Fruit fly (Drosophila melanogaster) whole organism, adult: ENCODE measurements around the gene Exo84.

Source experiments
- CG11617 ChIP-seq: fragments of 200-800 bp; sonication (Bioruptor generic); optimal IDR thresholded peaks from 2 replicates; lab custom pipeline; 2017; ENCODE audit warnings: mild to moderate bottlenecking, missing biosample characterization, missing genetic modification reagents, missing genetic modification characterization
- CG12768 ChIP-seq: fragments of 200-800 bp; sonication (Bioruptor generic); optimal IDR thresholded peaks from 2 replicates; lab custom pipeline; 2017; ENCODE audit warnings: missing biosample characterization, missing genetic modification characterization, mild to moderate bottlenecking, moderate library complexity, missing genetic modification reagents
- CG14711 ChIP-seq: fragments of 200-800 bp; sonication (Bioruptor generic); optimal IDR thresholded peaks from 2 replicates; lab custom pipeline; 2018; ENCODE audit warnings: missing biosample characterization, mild to moderate bottlenecking, missing genetic modification characterization, moderate library complexity
- CG1620 ChIP-seq: fragments of 200-800 bp; sonication (Bioruptor generic); optimal IDR thresholded peaks from 2 replicates; lab custom pipeline; 2016; ENCODE audit warnings: missing biosample characterization, missing genetic modification characterization
- CG33017 ChIP-seq: fragments of 200-800 bp; sonication (Bioruptor generic); optimal IDR thresholded peaks from 2 replicates; lab custom pipeline; 2018; ENCODE audit warnings: missing biosample characterization, mild to moderate bottlenecking, missing genetic modification characterization, moderate library complexity
- CG5204 ChIP-seq: fragments of 200-800 bp; sonication (Bioruptor generic); optimal IDR thresholded peaks from 2 replicates; lab custom pipeline; 2016; ENCODE audit warnings: missing biosample characterization, missing genetic modification characterization
- CG7045 ChIP-seq: fragments of 200-800 bp; sonication (Bioruptor generic); optimal IDR thresholded peaks from 2 replicates; lab custom pipeline; 2017; ENCODE audit warnings: missing biosample characterization, mild to moderate bottlenecking, missing genetic modification characterization
- CG7101 ChIP-seq: fragments of 200-800 bp; sonication (Bioruptor generic); optimal IDR thresholded peaks from 2 replicates; lab custom pipeline; 2018; ENCODE audit warnings: missing biosample characterization, mild to moderate bottlenecking, missing genetic modification characterization, moderate library complexity
- Clk ChIP-seq: fragments of 200-800 bp; sonication (Bioruptor generic); optimal IDR thresholded peaks from 2 replicates; lab custom pipeline; 2017; ENCODE audit warnings: missing biosample characterization, missing genetic modification characterization
- Crg-1 ChIP-seq: fragments of 200-800 bp; sonication (Bioruptor generic); optimal IDR thresholded peaks from 2 replicates; lab custom pipeline; 2016; ENCODE audit warnings: missing biosample characterization, missing genetic modification characterization
- Hr96 ChIP-seq: fragments of 200-800 bp; sonication (Bioruptor generic); optimal IDR thresholded peaks from 2 replicates; lab custom pipeline; 2016; ENCODE audit warnings: missing biosample characterization, missing genetic modification characterization
- Mnt ChIP-seq: fragments of 200-800 bp; sonication (Bioruptor generic); optimal IDR thresholded peaks from 2 replicates; lab custom pipeline; 2016; ENCODE audit warnings: missing biosample characterization, mild to moderate bottlenecking, missing genetic modification characterization
- bab1 ChIP-seq: fragments of 200-800 bp; sonication (Bioruptor generic); optimal IDR thresholded peaks from 3 replicates; lab custom pipeline; 2019; ENCODE audit warnings: missing biosample characterization, mild to moderate bottlenecking, missing genetic modification characterization, moderate library complexity
- cic ChIP-seq: fragments of 200-800 bp; sonication (Bioruptor generic); optimal IDR thresholded peaks from 2 replicates; lab custom pipeline; 2017; ENCODE audit warnings: missing biosample characterization, mild to moderate bottlenecking, missing genetic modification characterization, moderate library complexity
- cnc ChIP-seq, 2 experiments: fragments of >200 bp; optimal IDR thresholded peaks; 2 replicates each; lab custom pipeline; 2017
- kay ChIP-seq: fragments of 200-800 bp; sonication (Bioruptor generic); peaks from one replicate; lab custom pipeline; 2016; ENCODE audit warnings: missing biosample characterization, missing genetic modification characterization, borderline replicate concordance
- ovo ChIP-seq: fragments of 200-800 bp; sonication (Bioruptor generic); optimal IDR thresholded peaks from 2 replicates; lab custom pipeline; 2016; ENCODE audit warnings: missing biosample characterization, missing genetic modification characterization
- pad ChIP-seq: fragments of 200-800 bp; sonication (Bioruptor generic); optimal IDR thresholded peaks from 3 replicates; lab custom pipeline; 2017; ENCODE audit warnings: missing biosample characterization, missing genetic modification characterization, mild to moderate bottlenecking, moderate library complexity, missing genetic modification reagents
- tj ChIP-seq: fragments of 200-800 bp; sonication (Bioruptor generic); optimal IDR thresholded peaks from 3 replicates; lab custom pipeline; 2017; ENCODE audit warnings: missing biosample characterization, mild to moderate bottlenecking, missing genetic modification characterization, moderate library complexity
- toe ChIP-seq: fragments of 200-800 bp; sonication (Bioruptor generic); optimal IDR thresholded peaks from 2 replicates; lab custom pipeline; 2016; ENCODE audit warnings: missing biosample characterization, missing genetic modification characterization

The Exo84 gene

DNA sequence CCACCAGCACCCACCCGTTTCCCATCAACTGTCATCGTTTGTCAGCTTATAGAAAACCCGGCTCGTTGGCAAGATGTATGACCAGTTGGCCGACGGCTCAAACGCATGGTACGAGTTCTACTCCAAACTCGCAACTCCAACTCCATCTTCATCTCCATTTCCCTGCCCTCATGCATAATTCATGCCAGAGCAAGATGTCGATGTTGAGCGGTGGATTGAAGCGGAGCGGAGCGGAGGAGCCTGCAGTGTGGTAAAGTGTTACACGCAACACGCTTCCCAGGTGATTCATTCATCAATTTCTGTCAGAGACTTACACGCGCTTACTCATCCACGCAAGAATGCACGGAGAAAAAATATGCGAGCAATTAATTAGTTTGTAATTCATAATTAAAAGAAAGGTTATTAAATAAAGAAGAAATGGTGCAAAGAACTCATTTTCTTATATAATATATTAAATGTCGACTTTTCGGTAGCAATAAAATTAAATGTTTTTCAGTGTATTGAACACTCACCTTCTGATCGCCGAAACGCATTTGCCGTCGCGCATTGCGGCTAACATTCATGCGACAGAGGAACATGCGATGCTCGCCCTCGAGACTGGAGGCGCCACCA, 29.4 kb upstream of the Exo84 start:
- TF ChIP-seq tj (GFP tag; lab: Kevin White, UChicago) = no peak
- TF ChIP-seq Hr96 (GFP tag; lab: Kevin White, UChicago) = no peak
- TF ChIP-seq CG7101 = no peak
- TF ChIP-seq pad = no peak
- no peak for TF ChIP-seq CG7045 (GFP tag; lab: Kevin White, UChicago)
- no peak for TF ChIP-seq ovo (GFP tag; lab: Kevin White, UChicago)
- TF ChIP-seq CG1620 (GFP tag; lab: Kevin White, UChicago) = no peak
- TF ChIP-seq cic (GFP tag; lab: Kevin White, UChicago) = no peak
- no peak for TF ChIP-seq CG12768 (GFP tag; lab: Kevin White, UChicago)
- TF ChIP-seq Mnt (GFP tag; lab: Kevin White, UChicago) = no peak
- TF ChIP-seq kay (GFP tag; lab: Kevin White, UChicago) = no peak
- TF ChIP-seq cnc (optimal IDR thresholded peaks at IDR 0.05; lab: Kevin White, UChicago) = no peak
- TF ChIP-seq CG14711 (tag; lab: Kevin White, UChicago) = no peak
- TF ChIP-seq Clk = no peak
- no peak for TF ChIP-seq CG11617 (GFP tag; lab: Kevin White, UChicago)
- no peak for TF ChIP-seq bab1
- no peak for TF ChIP-seq toe (GFP tag; lab: Kevin White, UChicago)

DNA sequence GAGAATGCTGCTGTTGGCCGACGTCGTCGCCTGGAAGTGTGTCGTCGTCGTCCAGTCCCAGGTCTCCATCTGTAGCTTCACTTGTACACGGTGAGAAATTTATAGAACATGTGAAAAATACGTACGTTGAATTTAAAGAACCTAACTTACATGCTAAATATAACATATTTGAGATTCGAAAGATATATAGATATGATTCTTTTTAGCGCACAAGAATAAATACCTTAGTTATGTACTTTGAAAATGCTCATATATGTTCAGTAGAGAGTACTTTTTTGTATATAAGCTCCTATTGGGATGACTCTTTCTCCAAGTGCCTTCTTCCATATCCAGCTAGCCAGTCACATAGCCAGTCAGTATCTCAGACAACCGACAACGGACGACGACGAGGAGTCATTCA, 23.2 kb upstream of the Exo84 start:
- TF ChIP-seq CG5204 (no peak), tj (GFP tag; lab: Kevin White, UChicago) (no peak), pad (no peak), CG7045 (GFP tag; lab: Kevin White, UChicago) (no peak), CG1620 (GFP tag; lab: Kevin White, UChicago) (no peak), kay (GFP tag; lab: Kevin White, UChicago) (no peak), bab1 (no peak), ovo (GFP tag; lab: Kevin White, UChicago) (no peak), toe (GFP tag; lab: Kevin White, UChicago) (no peak), CG12768 (GFP tag; lab: Kevin White, UChicago) (no peak)

DNA sequence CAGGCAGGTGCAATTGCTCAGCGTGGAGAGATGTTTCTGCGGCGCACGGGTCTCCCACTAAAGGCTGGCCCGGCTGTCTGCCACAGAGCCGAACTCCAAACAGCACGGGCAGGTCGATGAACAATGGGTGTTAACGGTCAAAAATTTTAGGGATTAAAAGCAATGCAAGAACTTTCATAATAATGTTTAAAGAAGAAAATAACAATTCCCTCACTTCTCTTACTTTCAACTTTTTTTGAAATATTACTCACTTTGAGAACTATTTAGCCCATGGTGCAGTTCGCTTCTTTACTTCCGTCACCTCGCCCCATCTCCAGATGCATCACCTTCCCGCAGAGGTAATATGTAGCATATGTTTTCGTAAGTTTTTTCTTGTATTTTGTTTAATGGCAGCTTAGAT, 20.4 kb upstream of the Exo84 start:
- TF ChIP-seq Mnt (GFP tag; lab: Kevin White, UChicago) (no peak), bab1 (no peak), Hr96 (GFP tag; lab: Kevin White, UChicago) (no peak), CG5204 (no peak)

DNA sequence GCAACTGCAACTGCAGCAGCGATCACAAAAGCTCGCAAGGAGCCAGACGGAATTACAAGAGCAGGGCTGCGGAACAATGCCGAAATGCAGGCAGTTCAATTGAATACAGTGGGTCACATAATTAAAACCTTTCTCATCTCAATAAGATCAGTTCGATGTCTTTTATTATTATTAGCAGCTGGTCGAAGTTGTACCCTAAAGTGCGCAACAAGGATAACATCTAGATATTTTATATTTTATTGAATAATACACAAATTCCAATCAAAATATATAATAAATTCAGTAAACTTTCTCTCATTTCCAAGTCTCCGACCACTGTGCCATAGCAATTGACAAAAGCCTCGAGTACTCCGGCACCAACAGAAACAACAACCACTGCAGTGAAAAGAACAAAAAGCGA, 16.1 kb upstream of the Exo84 start:
- no peak for TF ChIP-seq Mnt (GFP tag; lab: Kevin White, UChicago)
- TF ChIP-seq bab1 = no peak
- TF ChIP-seq CG7045 (GFP tag; lab: Kevin White, UChicago) = no peak
- no peak for TF ChIP-seq cic (GFP tag; lab: Kevin White, UChicago)
- no peak for TF ChIP-seq tj (GFP tag; lab: Kevin White, UChicago)
- TF ChIP-seq CG1620 (GFP tag; lab: Kevin White, UChicago) = no peak
- TF ChIP-seq CG12768 (GFP tag; lab: Kevin White, UChicago) = no peak
- no peak for TF ChIP-seq Crg-1 (GFP tag; lab: Kevin White, UChicago)
- no peak for TF ChIP-seq ovo (GFP tag; lab: Kevin White, UChicago)
- no peak for TF ChIP-seq kay (GFP tag; lab: Kevin White, UChicago)

DNA sequence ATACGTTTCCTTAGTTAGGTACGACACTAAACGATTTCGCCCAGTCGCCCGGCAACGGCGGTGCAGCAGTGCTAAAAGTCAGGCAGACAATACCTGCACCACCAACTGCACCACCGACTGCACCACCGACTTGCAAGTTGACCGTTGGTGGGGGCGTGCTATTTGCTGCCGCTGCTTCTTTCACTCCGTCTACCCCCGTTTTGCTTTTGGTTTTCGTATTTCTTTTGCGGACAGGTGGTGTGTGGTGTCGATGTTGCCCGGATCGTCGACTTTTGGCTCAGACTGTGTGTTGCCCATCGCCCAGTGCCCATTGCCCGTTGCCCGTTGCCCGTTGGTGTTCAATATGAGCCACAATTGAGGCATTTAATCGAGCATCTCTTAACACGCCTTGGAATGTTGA, 12.7 kb upstream of the Exo84 start:
- no peak for TF ChIP-seq CG11617 (GFP tag; lab: Kevin White, UChicago)
- no peak for TF ChIP-seq pad

DNA sequence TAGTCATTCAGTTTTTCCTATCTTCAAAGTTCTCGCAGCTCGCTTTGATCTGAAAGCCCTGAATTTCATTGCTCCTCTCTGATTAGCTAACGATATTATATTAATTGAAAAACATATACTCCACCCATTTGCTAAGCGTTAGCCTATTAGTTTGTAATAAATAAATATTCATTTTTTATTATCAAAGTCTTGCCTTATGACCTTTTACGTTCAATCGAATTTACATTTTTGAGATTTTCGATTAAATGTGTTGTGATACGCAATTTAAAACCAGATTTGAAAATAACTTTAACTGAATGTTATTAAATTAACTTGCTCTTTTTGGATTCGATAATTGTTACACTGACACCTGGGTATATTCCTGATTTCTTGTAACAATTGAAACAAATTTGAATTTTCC, 10.9 kb upstream of the Exo84 start, which contains the start of gene CG14551:
Gene CG14551, minus strand, starts transcription at position 101 of the 400 bp plus-strand sequence.
- TF ChIP-seq CG12768 (GFP tag; lab: Kevin White, UChicago) (no peak), cic (GFP tag; lab: Kevin White, UChicago) (no peak), bab1 (no peak), CG1620 (GFP tag; lab: Kevin White, UChicago) (no peak), Hr96 (GFP tag; lab: Kevin White, UChicago) (no peak), CG33017 (tag; lab: Kevin White, UChicago) (no peak), Mnt (GFP tag; lab: Kevin White, UChicago) (no peak), kay (GFP tag; lab: Kevin White, UChicago) (no peak), CG7045 (GFP tag; lab: Kevin White, UChicago) (no peak), CG14711 (tag; lab: Kevin White, UChicago) (no peak), toe (GFP tag; lab: Kevin White, UChicago) (no peak), CG7101 (no peak), ovo (GFP tag; lab: Kevin White, UChicago) (no peak)

DNA sequence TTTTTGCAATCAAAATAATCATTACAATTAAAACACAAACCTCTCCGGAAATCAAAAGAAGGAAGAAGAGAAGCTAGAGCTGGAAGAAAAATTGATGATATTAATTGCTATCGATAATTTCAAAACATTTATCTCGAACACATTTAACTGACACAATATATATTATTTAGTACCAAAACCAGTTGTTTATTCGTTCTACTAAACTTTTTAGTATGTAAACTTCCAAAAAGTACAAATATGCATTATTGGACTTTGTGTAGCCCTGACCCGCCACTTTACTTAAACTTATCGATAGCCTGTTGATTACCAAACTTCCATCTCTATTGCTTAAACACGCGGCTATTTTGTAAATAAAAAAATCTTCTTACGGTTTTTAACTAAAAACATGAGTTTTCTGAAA, 7.1 kb upstream of the Exo84 start, which contains the start of the genes RpL34a and Trmt61:
Gene RpL34a, minus strand, starts transcription at position 73 of the 400 bp plus-strand sequence.
Gene Trmt61, plus strand, starts transcription at position 302 of the 400 bp plus-strand sequence.
- TF ChIP-seq CG33017 (tag; lab: Kevin White, UChicago) = peak; percentile 87
- peak; percentile 91 for TF ChIP-seq CG7045 (GFP tag; lab: Kevin White, UChicago)
- peak; percentile 76 for TF ChIP-seq CG14711 (tag; lab: Kevin White, UChicago)
- TF ChIP-seq cic (GFP tag; lab: Kevin White, UChicago) = peak; percentile 57
- peak; percentile 89 for TF ChIP-seq Mnt (GFP tag; lab: Kevin White, UChicago)
- peak; percentile 80 for TF ChIP-seq tj (GFP tag; lab: Kevin White, UChicago)
- peak; percentile 95 for TF ChIP-seq bab1
- peak; percentile 73 for TF ChIP-seq pad
- peak; percentile 87 for TF ChIP-seq CG1620 (GFP tag; lab: Kevin White, UChicago)
- peak; percentile 88 for TF ChIP-seq CG7101
- peak; percentile 87 for TF ChIP-seq Crg-1 (GFP tag; lab: Kevin White, UChicago)
- peak; percentile 72 for TF ChIP-seq ovo (GFP tag; lab: Kevin White, UChicago)
- no peak for TF ChIP-seq cnc (optimal IDR thresholded peaks at IDR 0.05; lab: Kevin White, UChicago)
- TF ChIP-seq CG5204 = no peak
- TF ChIP-seq CG11617 (GFP tag; lab: Kevin White, UChicago) = peak; percentile 95
- TF ChIP-seq Clk = peak; percentile 50
- peak; percentile 93 for TF ChIP-seq toe (GFP tag; lab: Kevin White, UChicago)
- TF ChIP-seq Hr96 (GFP tag; lab: Kevin White, UChicago) = peak; percentile 88
- TF ChIP-seq CG12768 (GFP tag; lab: Kevin White, UChicago) = peak; percentile 81
- no peak for TF ChIP-seq kay (GFP tag; lab: Kevin White, UChicago)
